Fruit fly (Drosophila melanogaster): ENCODE data around the gene chas.
A peak's percentile ranks its signal among the peaks of the same experiment; 100 is the strongest.

Gene chas

dm6 chrX:17694873-17695446 lies 3.6 kb downstream of the chas start (continued):
- TF ChIP-seq dmrt11E (tag; optimal IDR thresholded peaks at IDR 0.05) (no peak), CG8359 (GFP tag; optimal IDR thresholded peaks at IDR 0.05; ENCODE audit: borderline replicate concordance) (no peak), pnt (GFP tag; optimal IDR thresholded peaks at IDR 0.05) (no peak), shn (GFP tag; optimal IDR thresholded peaks at IDR 0.05) (no peak), CG13424 (tag; optimal IDR thresholded peaks at IDR 0.05) (peak; percentile 55), Bteb2 (GFP tag; optimal IDR thresholded peaks at IDR 0.05) (no peak), BEAF-32 (GFP tag; optimal IDR thresholded peaks at IDR 0.05) (no peak), gt (GFP tag; IDR thresholded peaks at IDR 0.05) (no peak), inv (GFP tag; IDR thresholded peaks at IDR 0.05; ENCODE audit: partially characterized antibody) (no peak), hkb (optimal IDR thresholded peaks at IDR 0.05) (no peak), hkb (GFP tag; IDR thresholded peaks at IDR 0.05) (no peak), Lpt (GFP tag; optimal IDR thresholded peaks at IDR 0.05) (no peak), CoRest (tag; optimal IDR thresholded peaks at IDR 0.05) (peak; percentile 36), CG4820 (GFP tag; optimal IDR thresholded peaks at IDR 0.05) (peak; percentile 5), cato (GFP tag; optimal IDR thresholded peaks at IDR 0.05; ENCODE audit: borderline replicate concordance) (no peak), CG32772 (GFP tag; IDR thresholded peaks at IDR 0.05) (no peak), Mes4 (GFP tag; optimal IDR thresholded peaks at IDR 0.05) (no peak), ERR (GFP tag; optimal IDR thresholded peaks at IDR 0.05) (no peak), ewg (GFP tag; optimal IDR thresholded peaks at IDR 0.05) (no peak), CG9437 (GFP tag; optimal IDR thresholded peaks at IDR 0.05) (peak; percentile 41), slp2 (GFP tag; optimal IDR thresholded peaks at IDR 0.05) (no peak), CG10147 (GFP tag; optimal IDR thresholded peaks at IDR 0.05) (peak; percentile 53), Aef1 (GFP tag; IDR thresholded peaks at IDR 0.05) (no peak), so (GFP tag; IDR thresholded peaks at IDR 0.05) (no peak), Dbx (GFP tag; IDR thresholded peaks at IDR 0.05) (no peak), CG3847 (GFP tag; IDR thresholded peaks at IDR 0.05) (no peak), NK7.1 (GFP tag; optimal IDR thresholded peaks at IDR 0.05) (no peak), trem (tag; optimal IDR thresholded peaks at IDR 0.05) (no peak), NfI (GFP tag; optimal IDR thresholded peaks at IDR 0.05) (no peak), CG2889 (GFP tag; IDR thresholded peaks at IDR 0.05) (no peak), CG6683 (GFP tag; optimal IDR thresholded peaks at IDR 0.05) (peak; percentile 6), CG2202 (tag; optimal IDR thresholded peaks at IDR 0.05) (no peak), stwl (tag; optimal IDR thresholded peaks at IDR 0.05) (no peak), bcd (GFP tag; optimal IDR thresholded peaks at IDR 0.05) (peak; percentile 12), CkIIα-i1 (GFP tag; IDR thresholded peaks at IDR 0.05) (no peak), PHDP (tag; optimal IDR thresholded peaks at IDR 0.05) (peak; percentile 21), knrl (GFP tag; IDR thresholded peaks at IDR 0.05; ENCODE audit: partially characterized antibody) (no peak), CG4854 (GFP tag; optimal IDR thresholded peaks at IDR 0.05) (no peak), Ssrp (tag; optimal IDR thresholded peaks at IDR 0.05) (no peak), CG6813 (GFP tag; optimal IDR thresholded peaks at IDR 0.05) (peak; percentile 9), CG1647 (GFP tag; optimal IDR thresholded peaks at IDR 0.05) (no peak), CG7963 (GFP tag; IDR thresholded peaks at IDR 0.05; ENCODE audit: partially characterized antibody) (no peak), CG17802 (tag; optimal IDR thresholded peaks at IDR 0.05) (no peak), eve (GFP tag; optimal IDR thresholded peaks at IDR 0.05) (no peak), CG30403 (GFP tag; optimal IDR thresholded peaks at IDR 0.05) (peak; percentile 3), Rx (GFP tag; IDR thresholded peaks at IDR 0.05) (no peak), lola (GFP tag; optimal IDR thresholded peaks at IDR 0.05) (no peak), Atf3 (GFP tag; optimal IDR thresholded peaks at IDR 0.05) (no peak), bsh (GFP tag; optimal IDR thresholded peaks at IDR 0.05) (peak in 1 of 2 experiments; percentile 3), CG18011 (GFP tag; optimal IDR thresholded peaks at IDR 0.05) (no peak)

Measured in whole organism, embryonic.